Fruit fly (Drosophila melanogaster): Measurements from ENCODE around the gene Gs1.

- TF ChIP-seq CG16779 (tag; optimal IDR thresholded peaks at IDR 0.05) (no peak), Sox102F (GFP tag; optimal IDR thresholded peaks at IDR 0.05) (no peak), CG8119 (GFP tag; IDR thresholded peaks at IDR 0.05) (no peak), acj6 (GFP tag; optimal IDR thresholded peaks at IDR 0.05) (no peak), Blimp-1 (GFP tag; optimal IDR thresholded peaks at IDR 0.05) (no peak)
Measured at dm6 chr2L:90081-90480, 41.8 kb upstream of the Gs1 start.
